Worm (Caenorhabditis elegans) whole organism, late embryonic: ENCODE results near the gene dsl-6.

ENCODE experiments used
- K02D7.2 ChIP-seq: sonication (generic microtip); optimal IDR thresholded peaks from 2 replicates; lab custom pipeline; 2017; ENCODE audit warnings: mild to moderate bottlenecking, missing genetic modification characterization, missing compliant biosample characterization
- K09A11.1 ChIP-seq: sonication (generic microtip); optimal IDR thresholded peaks from 2 replicates; lab custom pipeline; 2017; ENCODE audit warnings: antibody characterized with exemption, mild to moderate bottlenecking, missing genetic modification characterization, missing compliant biosample characterization; ENCODE audit not compliant: insufficient read depth
- T23F11.4 ChIP-seq: fragments of 200-800 bp; sonication (Bioruptor generic); optimal IDR thresholded peaks from 2 replicates; lab custom pipeline; 2018; ENCODE audit warnings: mild to moderate bottlenecking, missing genetic modification characterization, missing compliant biosample characterization
- Y22D7AL.16 ChIP-seq: sonication (generic microtip); optimal IDR thresholded peaks from 2 replicates; lab custom pipeline; 2016; ENCODE audit warnings: missing genetic modification characterization, missing compliant biosample characterization
- ahr-1 ChIP-seq: sonication (generic microtip); optimal IDR thresholded peaks from 2 replicates; lab custom pipeline; 2016; ENCODE audit warnings: missing genetic modification characterization, missing compliant biosample characterization
- ama-1 ChIP-seq: fragments of 150-350 bp; optimal IDR thresholded peaks from 2 replicates; lab custom pipeline; 2014
- ceh-22 ChIP-seq: sonication (generic microtip); optimal IDR thresholded peaks from 2 replicates; lab custom pipeline; 2017; ENCODE audit warnings: missing biosample characterization, missing genetic modification characterization
- ceh-30 ChIP-seq: fragments of 150-350 bp; optimal IDR thresholded peaks from 2 replicates; lab custom pipeline; 2014; ENCODE audit warnings: missing biosample characterization, missing genetic modification characterization
- ceh-31 ChIP-seq: sonication (generic microtip); optimal IDR thresholded peaks from 2 replicates; lab custom pipeline; 2016; ENCODE audit warnings: missing genetic modification characterization, missing compliant biosample characterization
- ceh-34 ChIP-seq: sonication (generic microtip); optimal IDR thresholded peaks from 2 replicates; lab custom pipeline; 2016; ENCODE audit warnings: mild to moderate bottlenecking, missing genetic modification characterization, missing compliant biosample characterization
- ceh-6 ChIP-seq: fragments of 200-800 bp; sonication (Bioruptor generic); optimal IDR thresholded peaks from 2 replicates; lab custom pipeline; 2018; ENCODE audit warnings: mild to moderate bottlenecking, missing genetic modification characterization, missing compliant biosample characterization
- ceh-9 ChIP-seq: sonication (generic microtip); optimal IDR thresholded peaks from 2 replicates; lab custom pipeline; 2016; ENCODE audit warnings: mild to moderate bottlenecking, missing genetic modification characterization, inconsistent platforms, missing compliant biosample characterization
- che-1 ChIP-seq: sonication (generic microtip); optimal IDR thresholded peaks from 2 replicates; lab custom pipeline; 2016; ENCODE audit warnings: mild to moderate bottlenecking, missing genetic modification characterization, missing compliant biosample characterization
- elt-2 ChIP-seq: sonication (generic microtip); optimal IDR thresholded peaks from 2 replicates; lab custom pipeline; 2016; ENCODE audit warnings: missing genetic modification reagents, missing genetic modification characterization, missing compliant biosample characterization
- ets-4 ChIP-seq: sonication (generic microtip); optimal IDR thresholded peaks from 2 replicates; lab custom pipeline; 2016; ENCODE audit warnings: missing genetic modification characterization, missing compliant biosample characterization
- fax-1 ChIP-seq: sonication (generic microtip); optimal IDR thresholded peaks from 2 replicates; lab custom pipeline; 2016; ENCODE audit warnings: missing genotype, missing genetic modification characterization, missing compliant biosample characterization
- fkh-10 ChIP-seq: fragments of 150-350 bp; optimal IDR thresholded peaks from 2 replicates; lab custom pipeline; 2014; ENCODE audit warnings: missing biosample characterization, missing genetic modification reagents, missing genetic modification characterization
- fkh-6 ChIP-seq: sonication (generic microtip); optimal IDR thresholded peaks from 2 replicates; lab custom pipeline; 2016; ENCODE audit warnings: missing genetic modification characterization, missing compliant biosample characterization
- gmeb-2 ChIP-seq: sonication (generic microtip); optimal IDR thresholded peaks from 2 replicates; lab custom pipeline; 2016; ENCODE audit warnings: missing genetic modification characterization, inconsistent platforms, missing compliant biosample characterization
- hlh-30 ChIP-seq: sonication (generic microtip); optimal IDR thresholded peaks from 2 replicates; lab custom pipeline; 2017; ENCODE audit warnings: antibody characterized with exemption, missing genetic modification characterization, missing compliant biosample characterization; ENCODE audit not compliant: insufficient read depth
- hlh-6 ChIP-seq: sonication (generic microtip); optimal IDR thresholded peaks from 2 replicates; lab custom pipeline; 2016; ENCODE audit warnings: missing genotype, missing genetic modification characterization, missing compliant biosample characterization
- hlh-8 ChIP-seq: sonication (generic microtip); optimal IDR thresholded peaks from 2 replicates; lab custom pipeline; 2016; ENCODE audit warnings: missing genotype, missing genetic modification characterization, missing compliant biosample characterization
- lim-6 ChIP-seq: sonication (generic microtip); optimal IDR thresholded peaks from 2 replicates; lab custom pipeline; 2016; ENCODE audit warnings: missing genetic modification characterization, missing compliant biosample characterization
- lin-11 ChIP-seq: fragments of 200-800 bp; sonication (Bioruptor generic); optimal IDR thresholded peaks from 2 replicates; lab custom pipeline; 2018; ENCODE audit warnings: mild to moderate bottlenecking, missing genetic modification characterization, missing compliant biosample characterization
- mec-3 ChIP-seq: sonication (generic microtip); optimal IDR thresholded peaks from 2 replicates; lab custom pipeline; 2016; ENCODE audit warnings: borderline replicate concordance, missing genetic modification characterization, missing compliant biosample characterization
- nhr-11 ChIP-seq: fragments of 150-350 bp; optimal IDR thresholded peaks from 2 replicates; lab custom pipeline; 2014; ENCODE audit warnings: missing biosample characterization, missing genetic modification characterization
- npax-4 ChIP-seq: sonication (generic microtip); optimal IDR thresholded peaks from 2 replicates; lab custom pipeline; 2016; ENCODE audit warnings: missing genetic modification characterization, missing compliant biosample characterization
- pag-3 ChIP-seq: sonication (generic microtip); optimal IDR thresholded peaks from 2 replicates; lab custom pipeline; 2016; ENCODE audit warnings: missing compliant biosample characterization, missing genetic modification characterization, borderline replicate concordance
- pat-9 ChIP-seq: fragments of 200-800 bp; sonication (Bioruptor generic); optimal IDR thresholded peaks from 2 replicates; lab custom pipeline; 2018; ENCODE audit warnings: mild to moderate bottlenecking, missing genetic modification characterization, moderate library complexity, missing compliant biosample characterization
- pha-4 ChIP-seq: fragments of 150-350 bp; optimal IDR thresholded peaks from 2 replicates; lab custom pipeline; 2018; ENCODE audit warnings: missing biosample characterization, missing genetic modification reagents, missing genetic modification characterization
- pqm-1 ChIP-seq: sonication (generic microtip); optimal IDR thresholded peaks from 2 replicates; lab custom pipeline; 2016; ENCODE audit warnings: missing genetic modification characterization, missing compliant biosample characterization
- ref-2 ChIP-seq: sonication (generic microtip); optimal IDR thresholded peaks from 2 replicates; lab custom pipeline; 2016; ENCODE audit warnings: missing genetic modification characterization, missing compliant biosample characterization
- sdc-2 ChIP-seq: sonication (generic microtip); optimal IDR thresholded peaks from 2 replicates; lab custom pipeline; 2016; ENCODE audit warnings: missing genotype, missing genetic modification characterization, missing compliant biosample characterization
- sox-4 ChIP-seq: sonication (generic microtip); optimal IDR thresholded peaks from 2 replicates; lab custom pipeline; 2017; ENCODE audit warnings: mild to moderate bottlenecking, missing genetic modification characterization, inconsistent platforms, missing compliant biosample characterization
- tbx-2 ChIP-seq: sonication (generic microtip); optimal IDR thresholded peaks from 2 replicates; lab custom pipeline; 2016; ENCODE audit warnings: missing genetic modification characterization, missing compliant biosample characterization
- tbx-7 ChIP-seq: sonication (generic microtip); optimal IDR thresholded peaks from 2 replicates; lab custom pipeline; 2016; ENCODE audit warnings: missing genotype, missing genetic modification characterization, missing compliant biosample characterization
- ttx-3 ChIP-seq: sonication (generic microtip); optimal IDR thresholded peaks from 2 replicates; lab custom pipeline; 2016; ENCODE audit warnings: missing genetic modification reagents, missing genetic modification characterization, missing compliant biosample characterization
- unc-3 ChIP-seq, 2 experiments: fragments of 200-800 bp in 1 of 2; sonication (Bioruptor generic) in 1 of 2; sonication (generic microtip) in 1 of 2; conservative IDR thresholded peaks in 1 of 2; optimal IDR thresholded peaks in 1 of 2; 2 replicates each; pipeline versions ENCODE4 v1.3.6 to Lab custom; 2016 to 2022; ENCODE audit warnings: missing compliant biosample characterization in 2 of 2, missing genetic modification characterization in 2 of 2, missing genetic modification reagents in 1 of 2
- unc-42 ChIP-seq: sonication (generic microtip); optimal IDR thresholded peaks from 2 replicates; lab custom pipeline; 2016; ENCODE audit warnings: missing genotype, missing genetic modification characterization, missing compliant biosample characterization
- unc-86 ChIP-seq: sonication (generic microtip); optimal IDR thresholded peaks from 2 replicates; lab custom pipeline; 2016; ENCODE audit warnings: missing genetic modification characterization, missing compliant biosample characterization

dsl-6 gene

ce11 chrIV:11394243-11394642, 3.9 kb downstream of the dsl-6 start, which contains the start of gene tag-89:
TSS of gene tag-89 (plus strand) at chrIV:11394543.
- no peak for TF ChIP-seq K02D7.2 (tag; lab: Kevin White, UChicago)
- no peak for TF ChIP-seq pqm-1 (tag; lab: Kevin White, UChicago)
- TF ChIP-seq ama-1 (lab: Kevin White, UChicago), result no peak
- TF ChIP-seq hlh-8 (tag; lab: Kevin White, UChicago), result no peak
- no peak for TF ChIP-seq lim-6 (tag; lab: Kevin White, UChicago)
- TF ChIP-seq tbx-7 (tag; lab: Kevin White, UChicago), result no peak
- TF ChIP-seq che-1, result no peak
- TF ChIP-seq pha-4 (tag; lab: Kevin White, UChicago), result no peak
- no peak for TF ChIP-seq ceh-34 (tag; lab: Kevin White, UChicago)
- TF ChIP-seq hlh-30 (tag; lab: Kevin White, UChicago), result no peak
- no peak for TF ChIP-seq ttx-3 (tag; lab: Kevin White, UChicago)
- no peak for TF ChIP-seq sox-4 (tag; lab: Kevin White, UChicago)
- no peak for TF ChIP-seq nhr-11 (tag; lab: Kevin White, UChicago)
- no peak for TF ChIP-seq Y22D7AL.16 (tag; lab: Kevin White, UChicago)
- TF ChIP-seq unc-86 (tag; lab: Kevin White, UChicago), result no peak
- no peak for TF ChIP-seq mec-3
- no peak for TF ChIP-seq pat-9
- no peak for TF ChIP-seq ceh-9 (tag; lab: Kevin White, UChicago)
- TF ChIP-seq fax-1 (tag; lab: Kevin White, UChicago), result no peak

DNA sequence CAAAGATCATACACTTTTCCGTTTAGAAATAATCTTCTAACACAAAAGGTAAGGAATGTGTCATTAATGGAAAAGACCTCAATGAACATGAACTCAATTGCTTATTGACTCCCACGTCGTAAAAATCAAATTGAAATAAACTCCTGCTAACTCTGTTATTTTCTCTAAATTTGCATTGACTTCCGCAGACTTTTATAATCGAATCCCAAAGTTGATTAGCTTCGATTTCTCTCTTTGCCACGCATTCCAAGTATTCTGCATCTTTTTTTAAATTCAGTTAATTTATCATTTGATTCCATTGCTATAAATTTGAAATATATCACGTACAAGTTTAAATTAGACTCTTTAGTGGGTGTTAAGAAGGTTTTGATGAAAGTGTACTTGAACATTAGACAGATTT, 9.4 kb downstream of the dsl-6 start:
- TF ChIP-seq unc-3 (GFP tag; conservative IDR thresholded peaks at IDR 0.05; lab: Robert Waterston, UW) (no peak), unc-3 (tag; optimal IDR thresholded peaks at IDR 0.05; lab: Kevin White, UChicago) (no peak), ceh-30 (tag; lab: Kevin White, UChicago) (no peak), mec-3 (no peak), hlh-6 (tag; lab: Kevin White, UChicago) (no peak), elt-2 (no peak), unc-42 (peak; percentile 73), ets-4 (tag; lab: Kevin White, UChicago) (no peak)
- TF ChIP-seq, all 69 proteins: peak for 1

- TF ChIP-seq ahr-1 (tag; lab: Kevin White, UChicago) (no peak), unc-3 (GFP tag; conservative IDR thresholded peaks at IDR 0.05; lab: Robert Waterston, UW) (no peak), unc-3 (tag; optimal IDR thresholded peaks at IDR 0.05; lab: Kevin White, UChicago) (no peak), ceh-30 (tag; lab: Kevin White, UChicago) (no peak), tbx-2 (tag; lab: Kevin White, UChicago) (no peak), lin-11 (tag; lab: Kevin White, UChicago) (no peak), gmeb-2 (tag; lab: Kevin White, UChicago) (no peak), pag-3 (no peak), tbx-7 (tag; lab: Kevin White, UChicago) (no peak), K09A11.1 (no peak), sdc-2 (tag; lab: Kevin White, UChicago) (no peak), ceh-6 (GFP tag; lab: Kevin White, UChicago) (no peak), fkh-10 (no peak), fax-1 (tag; lab: Kevin White, UChicago) (no peak), ref-2 (tag; lab: Kevin White, UChicago) (no peak), fkh-6 (tag; lab: Kevin White, UChicago) (no peak), ceh-31 (tag; lab: Kevin White, UChicago) (no peak), T23F11.4 (GFP tag; lab: Kevin White, UChicago) (no peak), pat-9 (no peak), ceh-22 (tag; lab: Kevin White, UChicago) (no peak), npax-4 (no peak)
Observed at ce11 chrIV:11379254-11379653, 18.9 kb downstream of the dsl-6 start, which contains the start of gene fbxb-76. TSS of gene fbxb-76 (minus strand) at chrIV:11379354.
